Fruit fly (Drosophila melanogaster): Measurements from ENCODE around the gene pins.
A peak's percentile ranks its signal among the peaks of the same experiment; 100 is the strongest.

pins gene

DNA sequence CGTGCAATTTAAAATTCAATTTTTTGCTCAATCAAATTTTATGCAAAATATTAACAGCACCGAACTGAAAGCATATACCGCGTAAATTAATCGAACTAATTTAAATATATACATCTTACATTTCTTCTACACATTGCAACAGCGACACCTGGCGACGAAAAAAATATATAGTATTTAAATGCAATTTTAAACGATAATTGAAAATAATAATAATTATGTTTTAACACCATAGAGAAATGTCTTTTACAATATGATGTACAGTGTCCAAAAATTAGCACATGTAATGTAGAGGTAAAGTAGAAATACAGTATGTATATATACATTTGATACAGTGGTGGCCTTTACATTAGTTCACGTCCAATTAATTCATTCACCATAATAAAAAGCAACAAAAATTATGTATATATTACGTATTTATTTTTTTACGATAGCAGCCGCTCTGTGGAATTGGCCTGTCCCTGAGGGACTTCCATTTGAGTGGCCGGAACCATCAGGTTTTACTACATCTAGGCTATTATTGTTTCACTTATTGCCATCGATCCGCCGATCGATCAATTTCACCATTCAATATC lies 35.2 kb upstream of the pins start (continued):
- TF ChIP-seq CHES-1-like (GFP tag; optimal IDR thresholded peaks at IDR 0.05) (no peak), inv (GFP tag; IDR thresholded peaks at IDR 0.05; ENCODE audit: partially characterized antibody) (peak; percentile 40; the same call in 1 of the 2 replicates), ken (GFP tag; IDR thresholded peaks at IDR 0.05) (no peak), fd96Cb (tag; optimal IDR thresholded peaks at IDR 0.05) (no peak), sna (GFP tag; IDR thresholded peaks at IDR 0.05; ENCODE audit: partially characterized antibody) (no peak), pan (optimal IDR thresholded peaks at IDR 0.05) (no peak), pan (GFP tag; optimal IDR thresholded peaks at IDR 0.05 in 1 of 2, IDR thresholded peaks at IDR 0.05 in 1 of 2) (peak in 1 of 2 experiments; percentile 13), CG14441 (GFP tag; IDR thresholded peaks at IDR 0.05) (0 out of 2 replicates have a peak, but pooled peaks have one; percentile 15), Dfd (GFP tag; optimal IDR thresholded peaks at IDR 0.05) (no peak), CG30431 (GFP tag; optimal IDR thresholded peaks at IDR 0.05) (no peak), psq (GFP tag; optimal IDR thresholded peaks at IDR 0.05) (no peak), chif (GFP tag; optimal IDR thresholded peaks at IDR 0.05) (no peak), jigr1 (GFP tag; IDR thresholded peaks at IDR 0.05) (peak; percentile 46; the same call in 1 of the 3 replicates), sr (GFP tag; IDR thresholded peaks at IDR 0.05) (no peak), CG42726 (GFP tag; IDR thresholded peaks at IDR 0.05; ENCODE audit: partially characterized antibody) (0 out of 2 replicates have a peak, but pooled peaks have one; percentile 40), CG13123 (GFP tag; optimal IDR thresholded peaks at IDR 0.05) (no peak), Ets97D (GFP tag; optimal IDR thresholded peaks at IDR 0.05) (no peak), emc (GFP tag; optimal IDR thresholded peaks at IDR 0.05) (no peak), PHDP (tag; optimal IDR thresholded peaks at IDR 0.05) (no peak), mirr (GFP tag; optimal IDR thresholded peaks at IDR 0.05) (no peak), Fer1 (GFP tag; optimal IDR thresholded peaks at IDR 0.05) (no peak), CG8944 (GFP tag; optimal IDR thresholded peaks at IDR 0.05) (no peak), Poxn (GFP tag; IDR thresholded peaks at IDR 0.05) (no peak), wek (GFP tag; optimal IDR thresholded peaks at IDR 0.05) (no peak), jumu (GFP tag; optimal IDR thresholded peaks at IDR 0.05) (no peak), Hsf (GFP tag; optimal IDR thresholded peaks at IDR 0.05) (no peak), gfzf (GFP tag; optimal IDR thresholded peaks at IDR 0.05) (no peak), Ptx1 (GFP tag; IDR thresholded peaks at IDR 0.05) (peak; percentile 40; the same call in 1 of the 2 replicates), schlank (tag; optimal IDR thresholded peaks at IDR 0.05) (no peak), grn (GFP tag; optimal IDR thresholded peaks at IDR 0.05) (no peak), gt (GFP tag; IDR thresholded peaks at IDR 0.05) (no peak), D (optimal IDR thresholded peaks at IDR 0.05) (no peak), D (GFP tag; optimal IDR thresholded peaks at IDR 0.05) (no peak), fru (optimal IDR thresholded peaks at IDR 0.05) (no peak), CG14667 (GFP tag; IDR thresholded peaks at IDR 0.05) (no peak), Rfx (GFP tag; IDR thresholded peaks at IDR 0.05) (peak; percentile 23; the same call in 1 of the 2 replicates), NC2β (GFP tag; optimal IDR thresholded peaks at IDR 0.05) (no peak), oc (tag; optimal IDR thresholded peaks at IDR 0.05) (no peak), sens (GFP tag) (peak; percentile 58), stwl (tag; optimal IDR thresholded peaks at IDR 0.05) (peak; percentile 56), BEAF-32 (GFP tag; optimal IDR thresholded peaks at IDR 0.05) (no peak), trem (tag; optimal IDR thresholded peaks at IDR 0.05) (peak; percentile 1), Asciz (GFP tag; optimal IDR thresholded peaks at IDR 0.05) (no peak), CG11456 (GFP tag; IDR thresholded peaks at IDR 0.05) (no peak), CG13287 (GFP tag; IDR thresholded peaks at IDR 0.05; ENCODE audit: partially characterized antibody) (peak; percentile 44; the same call in 1 of the 2 replicates), knrl (GFP tag; IDR thresholded peaks at IDR 0.05; ENCODE audit: partially characterized antibody) (peak; percentile 76), CG9932 (GFP tag; IDR thresholded peaks at IDR 0.05) (peak; percentile 23; the same call in 1 of the 2 replicates), tll (GFP tag; optimal IDR thresholded peaks at IDR 0.05) (no peak), amos (GFP tag; IDR thresholded peaks at IDR 0.05; ENCODE audit: partially characterized antibody) (peak; percentile 69), Fer3 (tag; optimal IDR thresholded peaks at IDR 0.05) (no peak), pum (GFP tag; optimal IDR thresholded peaks at IDR 0.05) (no peak)

Measured in whole organism, embryonic.